Fruit fly (Drosophila melanogaster): Measurements from ENCODE around the gene Hsp110.
A peak's percentile ranks its signal among the peaks of the same experiment; 100 is the strongest.

Gene Hsp110

DNA sequence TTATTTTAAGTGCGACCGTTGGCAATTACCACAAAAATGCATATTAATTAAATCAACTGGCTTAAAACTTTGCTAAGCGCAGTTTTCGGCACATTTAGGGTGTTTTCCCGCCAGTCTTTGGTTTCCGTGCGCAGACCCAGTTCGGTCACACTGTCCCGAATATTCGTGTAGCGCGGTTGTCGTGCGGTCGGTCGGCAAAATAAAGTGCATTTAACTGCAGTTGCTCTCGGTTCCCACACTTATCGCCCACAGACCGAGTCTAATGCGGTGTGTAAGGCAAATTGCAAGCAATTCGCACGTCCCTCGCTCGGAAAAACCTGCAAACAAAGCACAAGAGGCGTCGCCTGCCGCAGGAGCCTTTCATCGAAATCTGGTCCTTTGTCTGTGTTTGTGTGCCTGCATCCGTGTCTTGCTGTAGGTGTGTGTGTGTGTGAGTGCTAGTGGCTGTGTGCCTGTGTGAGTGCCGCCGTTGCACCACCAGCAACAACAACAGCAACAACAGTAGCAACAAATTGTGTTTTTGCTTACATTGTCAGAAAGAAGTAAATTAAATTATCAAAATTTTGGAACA is 16.3 kb downstream of the Hsp110 start, which contains the start of the genes CG13484 and Frl:
CG13484 (minus strand) TSS at position 7 of the 571 bp plus-strand sequence.
Frl (plus strand) TSS at position 143 of the 571 bp plus-strand sequence.
- TF ChIP-seq sage (GFP tag; optimal IDR thresholded peaks at IDR 0.05), result no peak
- peak; percentile 50 for TF ChIP-seq rgr (GFP tag; optimal IDR thresholded peaks at IDR 0.05)
- peak; percentile 44 for TF ChIP-seq Hr83 (GFP tag; optimal IDR thresholded peaks at IDR 0.05; ENCODE audit: poor library complexity, severe bottlenecking)
- TF ChIP-seq N (GFP tag; optimal IDR thresholded peaks at IDR 0.05), result peak; percentile 17
- no peak for TF ChIP-seq foxo (GFP tag; optimal IDR thresholded peaks at IDR 0.05)
- no peak for TF ChIP-seq CG32264 (GFP tag; optimal IDR thresholded peaks at IDR 0.05)
- TF ChIP-seq CrebA (GFP tag; optimal IDR thresholded peaks at IDR 0.05; ENCODE audit: borderline replicate concordance), result no peak
- peak; percentile 43 for TF ChIP-seq h (GFP tag; optimal IDR thresholded peaks at IDR 0.05)
- peak; percentile 32 for TF ChIP-seq psq (GFP tag; optimal IDR thresholded peaks at IDR 0.05)
- TF ChIP-seq Sp1 (GFP tag; optimal IDR thresholded peaks at IDR 0.05), result peak; percentile 59
- TF ChIP-seq Myc (optimal IDR thresholded peaks at IDR 0.05), result no peak
- no peak for TF ChIP-seq Vsx2 (GFP tag; optimal IDR thresholded peaks at IDR 0.05; ENCODE audit: partially characterized antibody)
- TF ChIP-seq Dif (GFP tag; optimal IDR thresholded peaks at IDR 0.05; ENCODE audit: partially characterized antibody), result peak; percentile 15
- no peak for TF ChIP-seq dsf (GFP tag; optimal IDR thresholded peaks at IDR 0.05; ENCODE audit: borderline replicate concordance)
- no peak for TF ChIP-seq br (GFP tag; optimal IDR thresholded peaks at IDR 0.05)
- no peak for TF ChIP-seq dmrt93B (GFP tag; optimal IDR thresholded peaks at IDR 0.05)
- no peak for TF ChIP-seq Rel (GFP tag; optimal IDR thresholded peaks at IDR 0.05)
- peak; percentile 88 for TF ChIP-seq Rel (tag; optimal IDR thresholded peaks at IDR 0.05)
- peak; percentile 52 for TF ChIP-seq fru (GFP tag; optimal IDR thresholded peaks at IDR 0.05)
- TF ChIP-seq dl (GFP tag; optimal IDR thresholded peaks at IDR 0.05; ENCODE audit: insufficient read depth in 1 of 2, partially characterized antibody in 2 of 2), result no peak
- TF ChIP-seq jim (GFP tag; optimal IDR thresholded peaks at IDR 0.05), result peak; percentile 15
- peak; percentile 8 for TF ChIP-seq OdsH (GFP tag; optimal IDR thresholded peaks at IDR 0.05)
- TF ChIP-seq HLH106 (tag; optimal IDR thresholded peaks at IDR 0.05), result peak; percentile 45
- TF ChIP-seq ey (GFP tag; optimal IDR thresholded peaks at IDR 0.05), result no peak
- no peak for TF ChIP-seq usp (GFP tag; optimal IDR thresholded peaks at IDR 0.05)
- TF ChIP-seq CG9705 (GFP tag; optimal IDR thresholded peaks at IDR 0.05), result peak; percentile 16

DNA sequence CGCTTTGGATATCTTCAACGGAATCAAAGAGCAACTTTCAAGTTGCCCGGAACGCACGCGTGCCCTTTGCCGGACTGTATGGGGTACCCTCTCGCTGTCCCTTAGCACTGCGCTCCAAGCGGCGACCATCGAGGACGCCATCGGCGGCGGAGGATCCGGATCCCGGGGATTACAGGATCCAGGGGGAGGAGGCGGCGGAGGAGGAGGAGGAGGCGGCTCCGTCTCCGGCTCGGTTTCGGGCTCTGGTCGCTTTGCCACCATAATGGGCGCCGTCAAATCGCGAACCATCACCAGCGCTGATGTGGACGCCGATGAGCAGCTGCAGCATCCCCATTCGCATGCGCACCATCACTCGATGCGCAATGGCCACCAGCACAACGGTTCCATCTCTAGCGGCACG is 17.0 kb downstream of the Hsp110 start:
- TF ChIP-seq lola (GFP tag; optimal IDR thresholded peaks at IDR 0.05), result no peak
- no peak for TF ChIP-seq CG32264 (GFP tag; optimal IDR thresholded peaks at IDR 0.05)
- peak; percentile 98 for TF ChIP-seq Dfd (GFP tag; optimal IDR thresholded peaks at IDR 0.05)
- no peak for TF ChIP-seq Vsx2 (GFP tag; optimal IDR thresholded peaks at IDR 0.05; ENCODE audit: partially characterized antibody)
- no peak for TF ChIP-seq tai (GFP tag; optimal IDR thresholded peaks at IDR 0.05)
- TF ChIP-seq OdsH (GFP tag; optimal IDR thresholded peaks at IDR 0.05), result no peak
- no peak for TF ChIP-seq HLH106 (tag; optimal IDR thresholded peaks at IDR 0.05)
- no peak for TF ChIP-seq Myc (optimal IDR thresholded peaks at IDR 0.05)
- no peak for TF ChIP-seq h (GFP tag; optimal IDR thresholded peaks at IDR 0.05)

dm6 chr3L:14055260-14055696 is 18.5 kb downstream of the Hsp110 start:
- no peak for TF ChIP-seq Hr78 (GFP tag; optimal IDR thresholded peaks at IDR 0.05)
- peak; percentile 50 for TF ChIP-seq dmrt93B (GFP tag; optimal IDR thresholded peaks at IDR 0.05)
- no peak for TF ChIP-seq GATAd (GFP tag; optimal IDR thresholded peaks at IDR 0.05)
- peak; percentile 70 for TF ChIP-seq woc (GFP tag; optimal IDR thresholded peaks at IDR 0.05)
- no peak for TF ChIP-seq brk (GFP tag; optimal IDR thresholded peaks at IDR 0.05)
- TF ChIP-seq Rel (GFP tag; optimal IDR thresholded peaks at IDR 0.05), result no peak
- TF ChIP-seq Rel (tag; optimal IDR thresholded peaks at IDR 0.05), result no peak
- no peak for TF ChIP-seq CrebA (GFP tag; optimal IDR thresholded peaks at IDR 0.05; ENCODE audit: borderline replicate concordance)
- TF ChIP-seq Hr83 (GFP tag; optimal IDR thresholded peaks at IDR 0.05; ENCODE audit: poor library complexity, severe bottlenecking), result no peak
- no peak for TF ChIP-seq Jra (GFP tag; optimal IDR thresholded peaks at IDR 0.05)
- TF ChIP-seq fru (GFP tag; optimal IDR thresholded peaks at IDR 0.05), result peak; percentile 64
- TF ChIP-seq CG9705 (GFP tag; optimal IDR thresholded peaks at IDR 0.05), result no peak
- peak; percentile 74 for TF ChIP-seq rgr (GFP tag; optimal IDR thresholded peaks at IDR 0.05)
- no peak for TF ChIP-seq pan (optimal IDR thresholded peaks at IDR 0.05)
- peak; percentile 64 for TF ChIP-seq Sp1 (GFP tag; optimal IDR thresholded peaks at IDR 0.05)
- TF ChIP-seq Dif (GFP tag; optimal IDR thresholded peaks at IDR 0.05; ENCODE audit: partially characterized antibody), result no peak
- no peak for TF ChIP-seq N (GFP tag; optimal IDR thresholded peaks at IDR 0.05)
- TF ChIP-seq sage (GFP tag; optimal IDR thresholded peaks at IDR 0.05), result no peak
- TF ChIP-seq br (GFP tag; optimal IDR thresholded peaks at IDR 0.05), result peak; percentile 58
- no peak for TF ChIP-seq Vsx2 (GFP tag; optimal IDR thresholded peaks at IDR 0.05; ENCODE audit: partially characterized antibody)
- TF ChIP-seq OdsH (GFP tag; optimal IDR thresholded peaks at IDR 0.05), result peak; percentile 75
- no peak for TF ChIP-seq jim (GFP tag; optimal IDR thresholded peaks at IDR 0.05)
- peak in 1 of 2 experiments; percentile 73 for TF ChIP-seq foxo (GFP tag; optimal IDR thresholded peaks at IDR 0.05)
- TF ChIP-seq Hnf4 (GFP tag; optimal IDR thresholded peaks at IDR 0.05), result no peak
- TF ChIP-seq lola (GFP tag; optimal IDR thresholded peaks at IDR 0.05), result no peak
- no peak for TF ChIP-seq dl (GFP tag; optimal IDR thresholded peaks at IDR 0.05; ENCODE audit: insufficient read depth in 1 of 2, partially characterized antibody in 2 of 2)
- no peak for TF ChIP-seq Abd-B (GFP tag; optimal IDR thresholded peaks at IDR 0.05)
- no peak for TF ChIP-seq dsf (GFP tag; optimal IDR thresholded peaks at IDR 0.05; ENCODE audit: borderline replicate concordance)
- no peak for TF ChIP-seq usp (GFP tag; optimal IDR thresholded peaks at IDR 0.05)
- no peak for TF ChIP-seq Myc (optimal IDR thresholded peaks at IDR 0.05)
- peak; percentile 77 for TF ChIP-seq h (GFP tag; optimal IDR thresholded peaks at IDR 0.05)
- TF ChIP-seq Dfd (GFP tag; optimal IDR thresholded peaks at IDR 0.05), result no peak
- TF ChIP-seq HLH106 (tag; optimal IDR thresholded peaks at IDR 0.05), result peak; percentile 66
- TF ChIP-seq Mio (GFP tag; optimal IDR thresholded peaks at IDR 0.05), result no peak
- no peak for TF ChIP-seq sv (GFP tag; optimal IDR thresholded peaks at IDR 0.05)
- TF ChIP-seq psq (GFP tag; optimal IDR thresholded peaks at IDR 0.05), result peak; percentile 60
- no peak for TF ChIP-seq tai (GFP tag; optimal IDR thresholded peaks at IDR 0.05)
- peak; percentile 16 for TF ChIP-seq CG32264 (GFP tag; optimal IDR thresholded peaks at IDR 0.05)
- TF ChIP-seq ey (GFP tag; optimal IDR thresholded peaks at IDR 0.05), result peak; percentile 66

All from whole organism, wandering third instar larva.